Fruit fly (Drosophila melanogaster) whole organism, embryonic: Measurements from ENCODE around the gene CG6178.

ENCODE experiments used
- Ada2b ChIP-seq: fragments of 200-800 bp; sonication (Bioruptor generic); IDR thresholded peaks from 2 replicates; pipeline ENCODE4 v1.3.6; 2022; ENCODE audit warnings: missing biosample characterization, missing genetic modification characterization
- Atf-2 ChIP-seq: fragments of 200-800 bp; sonication (Bioruptor generic); optimal IDR thresholded peaks from 2 replicates; lab custom pipeline; 2016; ENCODE audit warnings: missing biosample characterization, missing genetic modification characterization
- Atf3 ChIP-seq: fragments of 200-800 bp; sonication (Bioruptor generic); optimal IDR thresholded peaks from 3 replicates; lab custom pipeline; 2016; ENCODE audit warnings: missing biosample characterization, missing genetic modification characterization
- B-H1 ChIP-seq: fragments of 200-800 bp; sonication (Bioruptor generic); IDR thresholded peaks from 3 replicates; pipeline ENCODE4 v1.3.6; 2022; ENCODE audit warnings: missing biosample characterization, missing genetic modification characterization
- Bdp1 ChIP-seq: fragments of 200-800 bp; sonication (Bioruptor generic); optimal IDR thresholded peaks from 3 replicates; lab custom pipeline; 2016; ENCODE audit warnings: missing biosample characterization, missing genetic modification characterization
- BtbVII ChIP-seq: fragments of 200-800 bp; sonication (Bioruptor generic); optimal IDR thresholded peaks from 3 replicates; lab custom pipeline; 2017; ENCODE audit warnings: missing biosample characterization, mild to moderate bottlenecking, missing genetic modification characterization
- C15 ChIP-seq: fragments of 200-800 bp; sonication (Bioruptor generic); IDR thresholded peaks from 3 replicates; pipeline ENCODE4 v1.3.6; 2022; ENCODE audit warnings: missing biosample characterization, missing genetic modification characterization
- CG10209 ChIP-seq: fragments of 200-800 bp; sonication (Bioruptor generic); optimal IDR thresholded peaks from 3 replicates; lab custom pipeline; 2017; ENCODE audit warnings: missing biosample characterization, mild to moderate bottlenecking, missing genetic modification characterization, missing genetic modification reagents
- CG11696 ChIP-seq: fragments of 200-800 bp; sonication (Bioruptor generic); IDR thresholded peaks from 2 replicates; pipeline ENCODE4 v1.3.6; 2022; ENCODE audit warnings: missing biosample characterization, missing genetic modification characterization
- CG11723 ChIP-seq: fragments of 200-800 bp; sonication (Bioruptor generic); optimal IDR thresholded peaks from 2 replicates; lab custom pipeline; 2017; ENCODE audit warnings: missing biosample characterization, mild to moderate bottlenecking, missing genetic modification characterization
- CG12155 ChIP-seq: fragments of 200-800 bp; sonication (Bioruptor generic); optimal IDR thresholded peaks from 3 replicates; lab custom pipeline; 2016; ENCODE audit warnings: missing biosample characterization, missing genetic modification characterization
- CG12942 ChIP-seq: fragments of 200-800 bp; sonication (Bioruptor generic); optimal IDR thresholded peaks from 3 replicates; lab custom pipeline; 2016; ENCODE audit warnings: missing biosample characterization, missing genetic modification characterization
- CG15073 ChIP-seq: fragments of 200-800 bp; sonication (Bioruptor generic); optimal IDR thresholded peaks from 2 replicates; lab custom pipeline; 2016; ENCODE audit warnings: missing biosample characterization, missing genetic modification characterization
- CG1603 ChIP-seq: fragments of 200-800 bp; sonication (Bioruptor generic); optimal IDR thresholded peaks from 2 replicates; lab custom pipeline; 2019; ENCODE audit warnings: missing biosample characterization, mild to moderate bottlenecking, missing genetic modification characterization, moderate library complexity
- CG16815 ChIP-seq: fragments of 200-800 bp; sonication (Bioruptor generic); optimal IDR thresholded peaks from 3 replicates; lab custom pipeline; 2017; ENCODE audit warnings: missing biosample characterization, mild to moderate bottlenecking, missing genetic modification characterization
- CG2199 ChIP-seq: fragments of 200-800 bp; sonication (Bioruptor generic); IDR thresholded peaks from 3 replicates; pipeline ENCODE4 v1.3.6; 2022; ENCODE audit warnings: missing biosample characterization, missing genetic modification characterization
- CG2712 ChIP-seq: fragments of 200-800 bp; optimal IDR thresholded peaks from 3 replicates; lab custom pipeline; 2019; ENCODE audit warnings: missing biosample characterization, mild to moderate bottlenecking, missing genetic modification characterization, moderate library complexity
- CG30020 ChIP-seq: fragments of 200-800 bp; optimal IDR thresholded peaks from 2 replicates; lab custom pipeline; 2019; ENCODE audit warnings: missing biosample characterization, mild to moderate bottlenecking, missing genetic modification characterization, moderate library complexity
- CG31441 ChIP-seq: fragments of 200-800 bp; sonication (Bioruptor generic); IDR thresholded peaks from 2 replicates; pipeline ENCODE4 v1.3.6; 2022; ENCODE audit warnings: missing biosample characterization, missing genetic modification characterization
- CG33557 ChIP-seq: fragments of 200-800 bp; sonication (Bioruptor generic); optimal IDR thresholded peaks from 2 replicates; lab custom pipeline; 2019; ENCODE audit warnings: missing biosample characterization, mild to moderate bottlenecking, missing genetic modification characterization, moderate library complexity
- CG3847 ChIP-seq: fragments of 200-800 bp; sonication (Bioruptor generic); IDR thresholded peaks from 2 replicates; pipeline ENCODE4 v1.3.6; 2022; ENCODE audit warnings: missing biosample characterization, missing genetic modification characterization
- CG5180 ChIP-seq: fragments of 200-800 bp; sonication (Bioruptor generic); optimal IDR thresholded peaks from 3 replicates; lab custom pipeline; 2017; ENCODE audit warnings: missing biosample characterization, missing genetic modification characterization, mild to moderate bottlenecking, moderate library complexity, missing genetic modification reagents
- CG6854 ChIP-seq: fragments of 200-800 bp; sonication (Bioruptor generic); optimal IDR thresholded peaks from 3 replicates; lab custom pipeline; 2017; ENCODE audit warnings: missing biosample characterization, mild to moderate bottlenecking, missing genetic modification characterization
- CG7372 ChIP-seq: fragments of 200-800 bp; sonication (Bioruptor generic); IDR thresholded peaks from 2 replicates; pipeline ENCODE4 v1.3.6; 2022; ENCODE audit warnings: missing biosample characterization, missing genetic modification characterization
- CG7963 ChIP-seq: fragments of 200-800 bp; sonication (Bioruptor generic); IDR thresholded peaks from 3 replicates; pipeline ENCODE4 v1.3.6; 2022; ENCODE audit warnings: missing biosample characterization, missing genetic modification characterization; ENCODE audit not compliant: partially characterized antibody
- CG8089 ChIP-seq: fragments of 200-800 bp; sonication (Bioruptor generic); optimal IDR thresholded peaks from 3 replicates; lab custom pipeline; 2016; ENCODE audit warnings: missing biosample characterization, missing genetic modification characterization
- CrebB ChIP-seq: fragments of 200-800 bp; sonication (Bioruptor generic); optimal IDR thresholded peaks from 3 replicates; lab custom pipeline; 2018; ENCODE audit warnings: missing biosample characterization, mild to moderate bottlenecking, missing genetic modification characterization
- Fer1 ChIP-seq: fragments of 200-800 bp; sonication (Bioruptor generic); optimal IDR thresholded peaks from 2 replicates; lab custom pipeline; 2017; ENCODE audit warnings: missing biosample characterization, mild to moderate bottlenecking, missing genetic modification characterization
- Fer2 ChIP-seq: fragments of 200-800 bp; sonication (Bioruptor generic); optimal IDR thresholded peaks from 2 replicates; lab custom pipeline; 2018; ENCODE audit warnings: missing biosample characterization, mild to moderate bottlenecking, missing genetic modification characterization, moderate library complexity
- HLH54F ChIP-seq: fragments of 200-800 bp; sonication (Bioruptor generic); optimal IDR thresholded peaks from 3 replicates; lab custom pipeline; 2016; ENCODE audit warnings: missing biosample characterization, missing genetic modification characterization
- Hand ChIP-seq: fragments of 200-800 bp; sonication (Bioruptor generic); optimal IDR thresholded peaks from 2 replicates; lab custom pipeline; 2017; ENCODE audit warnings: mild to moderate bottlenecking, missing biosample characterization, missing genetic modification reagents, missing genetic modification characterization
- MESR4 ChIP-seq: fragments of 200-800 bp; sonication (Bioruptor generic); optimal IDR thresholded peaks from 2 replicates; lab custom pipeline; 2018; ENCODE audit warnings: missing biosample characterization, mild to moderate bottlenecking, missing genetic modification characterization, moderate library complexity
- Sin3A ChIP-seq: fragments of >200 bp; optimal IDR thresholded peaks from 2 replicates; lab custom pipeline; 2018
- Six4 ChIP-seq: fragments of 200-800 bp; sonication (Bioruptor generic); optimal IDR thresholded peaks from 2 replicates; lab custom pipeline; 2016; ENCODE audit warnings: missing biosample characterization, missing genetic modification characterization
- TFAM ChIP-seq: fragments of 200-800 bp; sonication (Bioruptor generic); optimal IDR thresholded peaks from 2 replicates; lab custom pipeline; 2017; ENCODE audit warnings: missing biosample characterization, missing genetic modification characterization, inconsistent platforms
- cato ChIP-seq: fragments of 200-800 bp; sonication (Bioruptor generic); optimal IDR thresholded peaks from 2 replicates; lab custom pipeline; 2016; ENCODE audit warnings: missing biosample characterization, missing genetic modification characterization, borderline replicate concordance
- emc ChIP-seq: fragments of 200-800 bp; sonication (Bioruptor generic); optimal IDR thresholded peaks from 2 replicates; lab custom pipeline; 2016; ENCODE audit warnings: missing biosample characterization, missing genetic modification characterization
- en ChIP-seq: fragments of 200-800 bp; sonication (Bioruptor generic); optimal IDR thresholded peaks from 2 replicates; lab custom pipeline; 2016; ENCODE audit warnings: missing biosample characterization, missing genetic modification characterization
- fd96Cb ChIP-seq: fragments of 200-800 bp; sonication (Bioruptor generic); optimal IDR thresholded peaks from 2 replicates; lab custom pipeline; 2018; ENCODE audit warnings: missing biosample characterization, mild to moderate bottlenecking, missing genetic modification characterization, moderate library complexity
- grn ChIP-seq: fragments of 200-800 bp; sonication (Bioruptor generic); optimal IDR thresholded peaks from 3 replicates; lab custom pipeline; 2017; ENCODE audit warnings: missing biosample characterization, missing genetic modification characterization
- hth ChIP-seq: fragments of >200 bp; optimal IDR thresholded peaks from 2 replicates; lab custom pipeline; 2017; ENCODE audit warnings: inconsistent platforms
- kah ChIP-seq: fragments of 200-800 bp; sonication (Bioruptor generic); optimal IDR thresholded peaks from 2 replicates; lab custom pipeline; 2018; ENCODE audit warnings: missing biosample characterization, mild to moderate bottlenecking, missing genetic modification characterization
- odd ChIP-seq: fragments of 200-800 bp; sonication (Bioruptor generic); optimal IDR thresholded peaks from 2 replicates; lab custom pipeline; 2017; ENCODE audit warnings: missing biosample characterization, mild to moderate bottlenecking, missing genetic modification characterization
- pho ChIP-seq: fragments of 200-800 bp; sonication (Bioruptor generic); optimal IDR thresholded peaks from 2 replicates; lab custom pipeline; 2016; ENCODE audit warnings: missing biosample characterization, missing genetic modification characterization
- psq ChIP-seq: fragments of 200-800 bp; sonication (Bioruptor generic); optimal IDR thresholded peaks from 2 replicates; lab custom pipeline; 2017; ENCODE audit warnings: missing biosample characterization, missing genetic modification characterization
- pzg ChIP-seq: fragments of 200-800 bp; sonication (Bioruptor generic); optimal IDR thresholded peaks from 3 replicates; lab custom pipeline; 2018; ENCODE audit warnings: missing biosample characterization, mild to moderate bottlenecking, missing genetic modification characterization, moderate library complexity
- sisA ChIP-seq: fragments of 200-800 bp; sonication (Bioruptor generic); IDR thresholded peaks from 2 replicates; pipeline ENCODE4 v1.3.6; 2022; ENCODE audit warnings: missing biosample characterization, missing genetic modification characterization
- stc ChIP-seq: fragments of 200-800 bp; sonication (Bioruptor generic); IDR thresholded peaks from 2 replicates; pipeline ENCODE4 v1.3.6; 2022; ENCODE audit warnings: missing biosample characterization, missing genetic modification characterization
- usp ChIP-seq: fragments of >200 bp; optimal IDR thresholded peaks from 2 replicates; lab custom pipeline; 2017; ENCODE audit warnings: missing biosample characterization, missing genetic modification characterization
- wdn ChIP-seq: fragments of 200-800 bp; sonication (Bioruptor generic); IDR thresholded peaks from 2 replicates; pipeline ENCODE4 v1.3.6; 2022; ENCODE audit warnings: missing biosample characterization, missing genetic modification characterization
- yki ChIP-seq: fragments of >200 bp; optimal IDR thresholded peaks from 3 replicates; lab custom pipeline; 2018
- zen2 ChIP-seq: fragments of 200-800 bp; sonication (Bioruptor generic); IDR thresholded peaks from 3 replicates; pipeline ENCODE4 v1.3.6; 2022; ENCODE audit warnings: missing biosample characterization, missing genetic modification characterization; ENCODE audit not compliant: partially characterized antibody

The CG6178 gene

dm6 chr3R:24108902-24109389, 43.2 kb upstream of the CG6178 start, which contains the start of the genes eIF4EHP and CG18428 (continued):
- no peak for TF ChIP-seq sisA
- peak; percentile 94 for TF ChIP-seq CG11696 (GFP tag; lab: Robert Waterston, UW)
- TF ChIP-seq Hand = peak; percentile 99
- TF ChIP-seq grn (GFP tag; lab: Kevin White, UChicago) = peak; percentile 58
- peak; percentile 91 for TF ChIP-seq CG5180 (GFP tag; lab: Kevin White, UChicago)
- TF ChIP-seq CG6854 (GFP tag; lab: Kevin White, UChicago) = peak; percentile 99
- no peak for TF ChIP-seq CG31441 (GFP tag; lab: Robert Waterston, UW)
- TF ChIP-seq emc = peak; percentile 73
- peak; percentile 70 for TF ChIP-seq Atf3 (GFP tag; lab: Kevin White, UChicago)
- TF ChIP-seq en = peak; percentile 69
- TF ChIP-seq CG16815 (GFP tag; lab: Kevin White, UChicago) = peak; percentile 99
- TF ChIP-seq Bdp1 (GFP tag; lab: Kevin White, UChicago) = peak; percentile 87
- TF ChIP-seq CG7372 (GFP tag; lab: Robert Waterston, UW) = no peak
- peak; percentile 99 for TF ChIP-seq odd (GFP tag; lab: Kevin White, UChicago)
- no peak for TF ChIP-seq yki
- TF ChIP-seq CG1603 (tag; lab: Kevin White, UChicago) = peak; percentile 62
- peak; percentile 98 for TF ChIP-seq kah (GFP tag; lab: Kevin White, UChicago)
- peak; percentile 99 for TF ChIP-seq CrebB
- TF ChIP-seq Six4 (GFP tag; lab: Kevin White, UChicago) = peak; percentile 98
- TF ChIP-seq hth (lab: Kevin White, UChicago) = no peak
- TF ChIP-seq cato (GFP tag; lab: Kevin White, UChicago) = peak; percentile 98
- TF ChIP-seq fd96Cb (tag; lab: Kevin White, UChicago) = peak; percentile 99
- TF ChIP-seq CG10209 (GFP tag; lab: Kevin White, UChicago) = peak; percentile 99
- TF ChIP-seq stc = no peak
- peak; percentile 96 for TF ChIP-seq psq (GFP tag; lab: Kevin White, UChicago)
- peak; percentile 97; the same call in 1 of the 3 replicates for TF ChIP-seq C15 (GFP tag; lab: Robert Waterston, UW)
- TF ChIP-seq CG33557 (GFP tag; lab: Kevin White, UChicago) = peak; percentile 100
- TF ChIP-seq MESR4 (GFP tag; lab: Kevin White, UChicago) = peak; percentile 64
- TF ChIP-seq TFAM (GFP tag; lab: Kevin White, UChicago) = peak; percentile 87
- TF ChIP-seq zen2 (GFP tag; lab: Robert Waterston, UW) = no peak
- TF ChIP-seq CG11723 (GFP tag; lab: Kevin White, UChicago) = peak; percentile 99
- no peak; the same call in 2 of the 3 replicates for TF ChIP-seq B-H1
- TF ChIP-seq BtbVII (GFP tag; lab: Kevin White, UChicago) = peak; percentile 99
- TF ChIP-seq CG8089 (GFP tag; lab: Kevin White, UChicago) = peak; percentile 65
- TF ChIP-seq pho (GFP tag; lab: Kevin White, UChicago) = peak; percentile 88
- peak; percentile 100 for TF ChIP-seq Fer1 (GFP tag; lab: Kevin White, UChicago)
- TF ChIP-seq pzg = peak; percentile 74
- TF ChIP-seq CG15073 (GFP tag; lab: Kevin White, UChicago) = peak; percentile 86
- no peak for TF ChIP-seq Ada2b (GFP tag; lab: Robert Waterston, UW)
- peak; percentile 95 for TF ChIP-seq CG30020 (tag; lab: Kevin White, UChicago)
- TF ChIP-seq CG12942 (GFP tag; lab: Kevin White, UChicago) = peak; percentile 99
- TF ChIP-seq Fer2 = peak; percentile 100
- TF ChIP-seq CG2199 (GFP tag; lab: Robert Waterston, UW) = no peak
- TF ChIP-seq Sin3A = no peak
- TF ChIP-seq CG3847 (GFP tag; lab: Robert Waterston, UW) = no peak
- TF ChIP-seq CG12155 (GFP tag; lab: Kevin White, UChicago) = peak; percentile 97
- TF ChIP-seq CG2712 = peak; percentile 99
- TF ChIP-seq usp (GFP tag; lab: Kevin White, UChicago) = no peak
- peak; percentile 89 for TF ChIP-seq HLH54F
- TF ChIP-seq wdn (GFP tag; lab: Robert Waterston, UW) = no peak; the same call in none of the 2 replicates
- TF ChIP-seq CG7963 (GFP tag; lab: Robert Waterston, UW) = no peak
- TF ChIP-seq Atf-2 = peak; percentile 85
